Fruit fly (Drosophila melanogaster): ENCODE results near the gene nom.

nom gene

dm6 chr3R:8712722-8713131 lies 10.2 kb upstream of the nom start, which contains the start of gene CG8112:
TSS of gene CG8112 (plus strand) at chr3R:8712933.
- TF ChIP-seq CG8159 (tag; optimal IDR thresholded peaks at IDR 0.05) (peak; percentile 23), CG17806 (tag; optimal IDR thresholded peaks at IDR 0.05) (peak; percentile 5), CG4496 (GFP tag; IDR thresholded peaks at IDR 0.05) (peak; percentile 12; the same call in 1 of the 3 replicates), CG32121 (GFP tag; IDR thresholded peaks at IDR 0.05) (no peak), Ets98B (GFP tag; IDR thresholded peaks at IDR 0.05) (peak; percentile 20; the same call in 1 of the 2 replicates), CG15710 (tag; optimal IDR thresholded peaks at IDR 0.05) (peak; percentile 25), Pif1B (GFP tag; optimal IDR thresholded peaks at IDR 0.05) (peak; percentile 38), CG12605 (GFP tag; IDR thresholded peaks at IDR 0.05) (0 out of 2 replicates have a peak, but pooled peaks have one; percentile 9), Snoo (tag; optimal IDR thresholded peaks at IDR 0.05) (peak; percentile 30), D1 (tag; optimal IDR thresholded peaks at IDR 0.05) (no peak), Pif1A (GFP tag; optimal IDR thresholded peaks at IDR 0.05) (no peak), CG14655 (GFP tag; optimal IDR thresholded peaks at IDR 0.05) (no peak), fd96Ca (GFP tag; IDR thresholded peaks at IDR 0.05) (no peak), CG10348 (GFP tag; IDR thresholded peaks at IDR 0.05) (no peak)

- no peak for TF ChIP-seq fd96Ca (GFP tag; IDR thresholded peaks at IDR 0.05)
- peak; percentile 55; the same call in 1 of the 2 replicates for TF ChIP-seq CG12605 (GFP tag; IDR thresholded peaks at IDR 0.05)
Observed at dm6 chr3R:8715371-8715770, 7.6 kb upstream of the nom start.

- TF ChIP-seq gl (tag; optimal IDR thresholded peaks at IDR 0.05), result peak; percentile 28
- 0 out of 3 replicates have a peak, but pooled peaks have one; percentile 17 for TF ChIP-seq CG4496 (GFP tag; IDR thresholded peaks at IDR 0.05)
- TF ChIP-seq EcR (GFP tag; optimal IDR thresholded peaks at IDR 0.05), result peak; percentile 2
- TF ChIP-seq Pif1A (GFP tag; optimal IDR thresholded peaks at IDR 0.05), result no peak
Observed at dm6 chr3R:8715851-8716550, 7.0 kb upstream of the nom start, which contains the start of gene TMEM216. TSS of gene TMEM216 (plus strand) at chr3R:8716243.

- TF ChIP-seq CG10348 (GFP tag; IDR thresholded peaks at IDR 0.05) (no peak), CG15710 (tag; optimal IDR thresholded peaks at IDR 0.05) (peak; percentile 4), CG8301 (tag; optimal IDR thresholded peaks at IDR 0.05) (peak; percentile 11), CG9948 (tag; optimal IDR thresholded peaks at IDR 0.05) (peak; percentile 30), D1 (tag; optimal IDR thresholded peaks at IDR 0.05) (no peak), CG34367 (tag; optimal IDR thresholded peaks at IDR 0.05) (no peak), CG17806 (tag; optimal IDR thresholded peaks at IDR 0.05) (peak; percentile 19)
Observed at dm6 chr3R:8716551-8716879, 6.5 kb upstream of the nom start.

dm6 chr3R:8718356-8718755 lies 4.6 kb upstream of the nom start, which contains the start of gene Cks85A:
TSS of gene Cks85A (minus strand) at chr3R:8718456.
- no peak for TF ChIP-seq CG8159 (tag; optimal IDR thresholded peaks at IDR 0.05)
- TF ChIP-seq CG17806 (tag; optimal IDR thresholded peaks at IDR 0.05), result no peak
- no peak; the same call in 1 of the 2 replicates for TF ChIP-seq Ets98B (GFP tag; IDR thresholded peaks at IDR 0.05)
- TF ChIP-seq CG9948 (tag; optimal IDR thresholded peaks at IDR 0.05), result no peak
- TF ChIP-seq gl (tag; optimal IDR thresholded peaks at IDR 0.05), result no peak
- TF ChIP-seq CG14655 (GFP tag; optimal IDR thresholded peaks at IDR 0.05), result no peak
- TF ChIP-seq D1 (tag; optimal IDR thresholded peaks at IDR 0.05), result no peak
- TF ChIP-seq fd96Ca (GFP tag; IDR thresholded peaks at IDR 0.05), result no peak
- TF ChIP-seq Pif1B (GFP tag; optimal IDR thresholded peaks at IDR 0.05), result no peak
- no peak for TF ChIP-seq CG13204 (GFP tag; optimal IDR thresholded peaks at IDR 0.05)
- no peak for TF ChIP-seq CG8301 (tag; optimal IDR thresholded peaks at IDR 0.05)
- TF ChIP-seq CG10348 (GFP tag; IDR thresholded peaks at IDR 0.05), result no peak
- no peak for TF ChIP-seq rn (GFP tag; IDR thresholded peaks at IDR 0.05)

dm6 chr3R:8718898-8719297 lies 4.1 kb upstream of the nom start, which contains the start of gene CG11760:
TSS of gene CG11760 (plus strand) at chr3R:8719198.
- TF ChIP-seq Pif1B (GFP tag; optimal IDR thresholded peaks at IDR 0.05), result no peak
- TF ChIP-seq CG8301 (tag; optimal IDR thresholded peaks at IDR 0.05), result no peak
- no peak for TF ChIP-seq CG12605 (GFP tag; IDR thresholded peaks at IDR 0.05)
- no peak for TF ChIP-seq fd96Ca (GFP tag; IDR thresholded peaks at IDR 0.05)
- no peak for TF ChIP-seq CG17806 (tag; optimal IDR thresholded peaks at IDR 0.05)
- no peak for TF ChIP-seq CG34367 (tag; optimal IDR thresholded peaks at IDR 0.05)
- TF ChIP-seq CG9948 (tag; optimal IDR thresholded peaks at IDR 0.05), result no peak
- 0 out of 3 replicates have a peak, but pooled peaks have one; percentile 29 for TF ChIP-seq CG4496 (GFP tag; IDR thresholded peaks at IDR 0.05)

- no peak for TF ChIP-seq Pif1B (GFP tag; optimal IDR thresholded peaks at IDR 0.05)
- no peak for TF ChIP-seq CG14655 (GFP tag; optimal IDR thresholded peaks at IDR 0.05)
- TF ChIP-seq CG10348 (GFP tag; IDR thresholded peaks at IDR 0.05), result no peak
- no peak for TF ChIP-seq CG15710 (tag; optimal IDR thresholded peaks at IDR 0.05)
- no peak for TF ChIP-seq CG34367 (tag; optimal IDR thresholded peaks at IDR 0.05)
- no peak for TF ChIP-seq CG12605 (GFP tag; IDR thresholded peaks at IDR 0.05)
- TF ChIP-seq Ets98B (GFP tag; IDR thresholded peaks at IDR 0.05), result no peak
- TF ChIP-seq CG17806 (tag; optimal IDR thresholded peaks at IDR 0.05), result no peak
- no peak for TF ChIP-seq gl (tag; optimal IDR thresholded peaks at IDR 0.05)
- no peak for TF ChIP-seq rn (GFP tag; IDR thresholded peaks at IDR 0.05)
- TF ChIP-seq Snoo (tag; optimal IDR thresholded peaks at IDR 0.05), result no peak
- no peak for TF ChIP-seq CG13204 (GFP tag; optimal IDR thresholded peaks at IDR 0.05)
- no peak for TF ChIP-seq CG8301 (tag; optimal IDR thresholded peaks at IDR 0.05)
Observed at dm6 chr3R:8721071-8721470, 1.9 kb upstream of the nom start, which contains the start of gene CG8136. TSS of gene CG8136 (plus strand) at chr3R:8721371.

All from whole organism, pupa.